Worm (Caenorhabditis elegans) whole organism, L2 larva: ENCODE measurements around the gene nhr-25.

ENCODE experiments used
- C34F6.9 ChIP-seq: fragments of 150-350 bp; optimal IDR thresholded peaks from 2 replicates; lab custom pipeline; 2014; ENCODE audit warnings: missing biosample characterization, missing genetic modification characterization
- F13H6.1 ChIP-seq: sonication (generic microtip); optimal IDR thresholded peaks from 2 replicates; lab custom pipeline; 2016; ENCODE audit warnings: missing genetic modification characterization, missing compliant biosample characterization
- R02D3.7 ChIP-seq: fragments of 150-350 bp; optimal IDR thresholded peaks from 2 replicates; lab custom pipeline; 2014; ENCODE audit warnings: missing biosample characterization, missing genetic modification characterization
- Y55F3AM.14 ChIP-seq: fragments of 200-800 bp; sonication (Bioruptor generic); optimal IDR thresholded peaks from 2 replicates; lab custom pipeline; 2018; ENCODE audit warnings: mild to moderate bottlenecking, missing genetic modification characterization, missing compliant biosample characterization
- ZK546.5 ChIP-seq: sonication (generic microtip); optimal IDR thresholded peaks from 2 replicates; lab custom pipeline; 2017; ENCODE audit warnings: missing biosample characterization, missing genetic modification characterization
- alr-1 ChIP-seq: fragments of 150-350 bp; optimal IDR thresholded peaks from 2 replicates; lab custom pipeline; 2014; ENCODE audit warnings: missing biosample characterization, missing genetic modification characterization
- aly-2 ChIP-seq: fragments of 150-350 bp; optimal IDR thresholded peaks from 2 replicates; lab custom pipeline; 2014; ENCODE audit warnings: missing biosample characterization, missing genetic modification characterization
- ama-1 ChIP-seq: fragments of 150-350 bp; optimal IDR thresholded peaks from 2 replicates; lab custom pipeline; 2018; ENCODE audit warnings: inconsistent platforms
- blmp-1 ChIP-seq: sonication (generic microtip); optimal IDR thresholded peaks from 2 replicates; lab custom pipeline; 2017; ENCODE audit warnings: missing genetic modification characterization, mild to moderate bottlenecking, missing compliant biosample characterization, antibody characterized with exemption, moderate library complexity; ENCODE audit not compliant: insufficient read depth
- ceh-16 ChIP-seq: fragments of 150-350 bp; optimal IDR thresholded peaks from 2 replicates; lab custom pipeline; 2014; ENCODE audit warnings: missing biosample characterization, missing genetic modification characterization
- ceh-82 ChIP-seq: fragments of 150-350 bp; optimal IDR thresholded peaks from 2 replicates; lab custom pipeline; 2014; ENCODE audit warnings: missing biosample characterization, missing genetic modification characterization
- crh-2 ChIP-seq: sonication (generic microtip); optimal IDR thresholded peaks from 2 replicates; lab custom pipeline; 2017; ENCODE audit warnings: missing biosample characterization, missing genetic modification characterization
- dmd-4 ChIP-seq: sonication (generic microtip); optimal IDR thresholded peaks from 2 replicates; lab custom pipeline; 2017; ENCODE audit warnings: missing biosample characterization, missing genetic modification characterization
- egl-27 ChIP-seq: sonication (generic microtip); optimal IDR thresholded peaks from 3 replicates; lab custom pipeline; 2017; ENCODE audit warnings: missing biosample characterization, missing genetic modification reagents, missing genetic modification characterization
- elt-1 ChIP-seq: fragments of 150-350 bp; optimal IDR thresholded peaks from 2 replicates; lab custom pipeline; 2014; ENCODE audit warnings: missing biosample characterization, missing genetic modification characterization
- elt-3 ChIP-seq: sonication (generic microtip); optimal IDR thresholded peaks from 2 replicates; lab custom pipeline; 2017; ENCODE audit warnings: missing biosample characterization, missing genetic modification characterization
- fos-1 ChIP-seq: fragments of 150-350 bp; optimal IDR thresholded peaks from 2 replicates; lab custom pipeline; 2014; ENCODE audit warnings: missing biosample characterization, missing genetic modification characterization
- gmeb-1 ChIP-seq: fragments of 150-350 bp; optimal IDR thresholded peaks from 2 replicates; lab custom pipeline; 2014; ENCODE audit warnings: missing biosample characterization, missing genetic modification characterization
- lin-11 ChIP-seq: fragments of 150-350 bp; sonication (generic microtip); optimal IDR thresholded peaks from 2 replicates; lab custom pipeline; 2014; ENCODE audit warnings: missing biosample characterization, missing genetic modification characterization, inconsistent platforms, mixed read lengths
- lin-13 ChIP-seq: fragments of 150-350 bp; optimal IDR thresholded peaks from 2 replicates; lab custom pipeline; 2014; ENCODE audit warnings: missing biosample characterization, missing genetic modification reagents, missing genetic modification characterization
- lin-39 ChIP-seq: fragments of 150-350 bp; optimal IDR thresholded peaks from 2 replicates; lab custom pipeline; 2014; ENCODE audit warnings: missing biosample characterization, missing genetic modification reagents, missing genetic modification characterization
- lsy-2 ChIP-seq, 2 experiments: fragments of 150-350 bp in 1 of 2; sonication (generic microtip) in 1 of 2; optimal IDR thresholded peaks; 2 replicates each; lab custom pipeline; 2014 to 2017; ENCODE audit warnings: missing biosample characterization in 2 of 2, missing genetic modification characterization in 2 of 2
- mab-5 ChIP-seq: fragments of 150-350 bp; optimal IDR thresholded peaks from 2 replicates; lab custom pipeline; 2014; ENCODE audit warnings: missing biosample characterization, missing genetic modification characterization
- mbf-1 ChIP-seq: sonication (generic microtip); optimal IDR thresholded peaks from 2 replicates; lab custom pipeline; 2017; ENCODE audit warnings: missing biosample characterization, missing genetic modification characterization
- mdl-1 ChIP-seq, 2 experiments: fragments of 150-350 bp in 1 of 2; sonication (generic microtip) in 1 of 2; optimal IDR thresholded peaks; 2 replicates each; lab custom pipeline; 2017; ENCODE audit warnings: missing biosample characterization in 2 of 2, missing genetic modification characterization in 2 of 2
- nhr-10 ChIP-seq: sonication (generic microtip); optimal IDR thresholded peaks from 2 replicates; lab custom pipeline; 2017; ENCODE audit warnings: missing biosample characterization, missing genetic modification characterization
- nhr-11 ChIP-seq: fragments of 150-350 bp; optimal IDR thresholded peaks from 2 replicates; lab custom pipeline; 2014; ENCODE audit warnings: missing biosample characterization, missing genetic modification characterization
- nhr-12 ChIP-seq: fragments of 150-350 bp; optimal IDR thresholded peaks from 2 replicates; lab custom pipeline; 2014; ENCODE audit warnings: missing biosample characterization, missing genetic modification characterization
- nhr-129 ChIP-seq: fragments of 150-350 bp; optimal IDR thresholded peaks from 2 replicates; lab custom pipeline; 2014; ENCODE audit warnings: missing biosample characterization, missing genetic modification characterization
- nhr-21 ChIP-seq: fragments of 150-350 bp; optimal IDR thresholded peaks from 2 replicates; lab custom pipeline; 2014; ENCODE audit warnings: missing biosample characterization, missing genetic modification characterization
- nhr-23 ChIP-seq: fragments of 150-350 bp; optimal IDR thresholded peaks from 2 replicates; lab custom pipeline; 2014; ENCODE audit warnings: missing biosample characterization, missing genetic modification reagents, missing genetic modification characterization
- nhr-237 ChIP-seq: fragments of 150-350 bp; optimal IDR thresholded peaks from 2 replicates; lab custom pipeline; 2014; ENCODE audit warnings: missing biosample characterization, missing genetic modification characterization
- nhr-25 ChIP-seq: fragments of 150-350 bp; sonication (generic microtip); optimal IDR thresholded peaks from 3 replicates; lab custom pipeline; 2014; ENCODE audit warnings: missing biosample characterization, missing genetic modification characterization
- nhr-6 ChIP-seq: fragments of 150-350 bp; optimal IDR thresholded peaks from 2 replicates; lab custom pipeline; 2014; ENCODE audit warnings: missing biosample characterization, missing genetic modification characterization
- nhr-77 ChIP-seq: fragments of 150-350 bp; optimal IDR thresholded peaks from 2 replicates; lab custom pipeline; 2014; ENCODE audit warnings: missing biosample characterization, missing genetic modification characterization
- peb-1 ChIP-seq: fragments of 150-350 bp; optimal IDR thresholded peaks from 2 replicates; lab custom pipeline; 2014; ENCODE audit warnings: missing biosample characterization, missing genetic modification characterization
- sem-4 ChIP-seq: fragments of 150-350 bp; optimal IDR thresholded peaks from 2 replicates; lab custom pipeline; 2014; ENCODE audit warnings: missing biosample characterization, missing genetic modification reagents, missing genetic modification characterization
- skn-1 ChIP-seq: sonication (generic microtip); optimal IDR thresholded peaks from 2 replicates; lab custom pipeline; 2017; ENCODE audit warnings: missing biosample characterization, missing genetic modification characterization
- sma-3 ChIP-seq: sonication (generic microtip); optimal IDR thresholded peaks from 2 replicates; lab custom pipeline; 2016; ENCODE audit warnings: missing genetic modification reagents, missing genetic modification characterization, missing compliant biosample characterization
- sma-9 ChIP-seq, 2 experiments: fragments of 150-350 bp in 1 of 2; sonication (generic microtip) in 1 of 2; optimal IDR thresholded peaks; 2 replicates each; lab custom pipeline; 2014 to 2016; ENCODE audit warnings: missing genetic modification characterization in 2 of 2, mild to moderate bottlenecking in 1 of 2, missing biosample characterization in 1 of 2, missing compliant biosample characterization in 1 of 2, missing genetic modification reagents in 1 of 2, moderate library complexity in 1 of 2
- snpc-4 ChIP-seq: fragments of 150-350 bp; optimal IDR thresholded peaks from 2 replicates; lab custom pipeline; 2014; ENCODE audit warnings: missing biosample characterization, missing genetic modification characterization
- unc-39 ChIP-seq: fragments of 150-350 bp; optimal IDR thresholded peaks from 2 replicates; lab custom pipeline; 2014; ENCODE audit warnings: missing biosample characterization, missing genetic modification characterization
- unc-55 ChIP-seq: fragments of 150-350 bp; sonication (generic microtip); optimal IDR thresholded peaks from 3 replicates; lab custom pipeline; 2014; ENCODE audit warnings: missing biosample characterization, missing genetic modification reagents, missing genetic modification characterization
- unc-62 ChIP-seq: fragments of 150-350 bp; optimal IDR thresholded peaks from 2 replicates; lab custom pipeline; 2014; ENCODE audit warnings: missing biosample characterization, missing genetic modification reagents, missing genetic modification characterization
- zag-1 ChIP-seq: fragments of 150-350 bp; optimal IDR thresholded peaks from 2 replicates; lab custom pipeline; 2014; ENCODE audit warnings: missing biosample characterization, missing genetic modification characterization
- ztf-1 ChIP-seq: fragments of 200-800 bp; sonication (Bioruptor generic); conservative IDR thresholded peaks from 2 replicates; pipeline ENCODE4 v1.3.6; 2022; ENCODE audit warnings: missing genetic modification characterization, missing compliant biosample characterization
- ztf-11 ChIP-seq: sonication (generic microtip); optimal IDR thresholded peaks from 2 replicates; lab custom pipeline; 2017; ENCODE audit warnings: missing biosample characterization, missing genetic modification characterization
- ztf-4 ChIP-seq: fragments of 150-350 bp; optimal IDR thresholded peaks from 2 replicates; lab custom pipeline; 2014; ENCODE audit warnings: missing biosample characterization, missing genetic modification characterization

Gene nhr-25

DNA sequence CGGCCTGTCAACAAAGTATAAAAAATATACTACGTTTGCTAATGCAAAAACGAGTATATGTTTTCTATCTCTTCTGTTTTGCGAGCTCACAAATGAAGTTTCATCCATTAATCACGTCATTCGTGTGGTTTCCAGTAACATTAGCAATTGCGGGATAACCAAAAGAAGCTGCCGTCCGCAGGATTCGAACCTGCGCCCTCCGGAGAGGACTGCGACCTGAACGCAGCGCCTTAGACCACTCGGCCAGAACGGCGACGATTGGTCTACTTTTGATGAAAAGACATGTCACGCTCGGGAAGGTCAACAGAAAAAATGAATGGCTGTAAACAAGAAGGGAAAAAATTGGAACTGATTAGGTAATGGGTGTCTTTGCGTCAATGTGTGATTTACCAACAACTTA is 30.5 kb downstream of the nhr-25 start:
- TF ChIP-seq F13H6.1 (peak; percentile 17), sma-9 (GFP tag; optimal IDR thresholded peaks at IDR 0.05; lab: Kevin White, UChicago) (peak; percentile 21), sma-9 (tag; optimal IDR thresholded peaks at IDR 0.05; lab: Kevin White, UChicago) (no peak), skn-1 (tag; lab: Kevin White, UChicago) (no peak), snpc-4 (tag; lab: Kevin White, UChicago) (no peak), ztf-11 (no peak), nhr-10 (tag; lab: Kevin White, UChicago) (no peak), ama-1 (lab: Kevin White, UChicago) (no peak), nhr-25 (tag; lab: Kevin White, UChicago) (no peak), lin-13 (GFP tag; lab: Kevin White, UChicago) (no peak), mbf-1 (tag; lab: Kevin White, UChicago) (no peak), mdl-1 (tag; optimal IDR thresholded peaks at IDR 0.05; lab: Kevin White, UChicago) (no peak), unc-62 (GFP tag; lab: Kevin White, UChicago) (no peak), sma-3 (peak; percentile 47), nhr-12 (tag; lab: Kevin White, UChicago) (no peak), ZK546.5 (tag; lab: Kevin White, UChicago) (no peak), lin-11 (tag; lab: Kevin White, UChicago) (no peak), fos-1 (peak; percentile 31), unc-55 (no peak), peb-1 (no peak), nhr-21 (tag; lab: Kevin White, UChicago) (peak; percentile 30), lin-39 (tag; lab: Kevin White, UChicago) (no peak), nhr-11 (tag; lab: Kevin White, UChicago) (no peak), lsy-2 (tag; optimal IDR thresholded peaks at IDR 0.05; lab: Kevin White, UChicago) (peak in 1 of 2 experiments; percentile 17), R02D3.7 (no peak), ztf-1 (GFP tag; lab: Robert Waterston, UW) (no peak), gmeb-1 (tag; lab: Kevin White, UChicago) (peak; percentile 1), crh-2 (tag; lab: Kevin White, UChicago) (no peak), nhr-23 (no peak), egl-27 (tag; lab: Kevin White, UChicago) (peak; percentile 29), C34F6.9 (tag; lab: Kevin White, UChicago) (peak; percentile 1), mab-5 (tag; lab: Kevin White, UChicago) (no peak), elt-3 (tag; lab: Kevin White, UChicago) (no peak), nhr-129 (tag; lab: Kevin White, UChicago) (peak; percentile 29), unc-39 (tag; lab: Kevin White, UChicago) (no peak), nhr-237 (no peak), ztf-4 (tag; lab: Kevin White, UChicago) (no peak), Y55F3AM.14 (GFP tag; lab: Kevin White, UChicago) (no peak), alr-1 (tag; lab: Kevin White, UChicago) (no peak), zag-1 (tag; lab: Kevin White, UChicago) (no peak), sem-4 (tag; lab: Kevin White, UChicago) (no peak), elt-1 (no peak), nhr-77 (no peak), nhr-6 (no peak), ceh-16 (tag; lab: Kevin White, UChicago) (no peak), blmp-1 (no peak), aly-2 (tag; lab: Kevin White, UChicago) (no peak), dmd-4 (tag; lab: Kevin White, UChicago) (no peak), ceh-82 (tag; lab: Kevin White, UChicago) (no peak)
- TF ChIP-seq, all 48 proteins: peak for 10
